Worm (Caenorhabditis elegans) whole organism, midembryonic: ENCODE measurements around the gene Y39B6A.43.

Source experiments
- T22C8.4 ChIP-seq: fragments of 200-800 bp; sonication (Bioruptor generic); IDR thresholded peaks from 2 replicates; pipeline ENCODE4 v1.3.6; 2022; ENCODE audit warnings: missing genetic modification characterization, missing compliant biosample characterization
- cog-1 ChIP-seq: sonication (generic microtip); optimal IDR thresholded peaks from 2 replicates; lab custom pipeline; 2016; ENCODE audit warnings: missing genetic modification characterization, missing compliant biosample characterization
- flt-1 ChIP-seq: fragments of 200-800 bp; sonication (Bioruptor generic); IDR thresholded peaks from 2 replicates; pipeline ENCODE4 v1.3.6; 2022; ENCODE audit warnings: missing genetic modification characterization, missing compliant biosample characterization
- klf-2 ChIP-seq: fragments of 200-800 bp; sonication (Bioruptor generic); conservative IDR thresholded peaks from 2 replicates; pipeline ENCODE4 v1.3.6; 2022; ENCODE audit warnings: missing genetic modification reagents, missing genetic modification characterization, missing compliant biosample characterization
- ref-1 ChIP-seq: fragments of 200-800 bp; sonication (Bioruptor generic); conservative IDR thresholded peaks from 2 replicates; pipeline ENCODE4 v1.3.6; 2022; ENCODE audit warnings: missing genetic modification reagents, missing genetic modification characterization, missing compliant biosample characterization
- tab-1 ChIP-seq: fragments of 200-800 bp; sonication (Bioruptor generic); IDR thresholded peaks from 2 replicates; pipeline ENCODE4 v1.3.6; 2022; ENCODE audit warnings: missing genetic modification characterization, missing compliant biosample characterization
- ztf-23 ChIP-seq: fragments of 200-800 bp; sonication (Bioruptor generic); IDR thresholded peaks from 2 replicates; pipeline ENCODE4 v1.3.6; 2022; ENCODE audit warnings: missing genetic modification reagents, missing genetic modification characterization, missing compliant biosample characterization
- ztf-29 ChIP-seq: fragments of 200-800 bp; sonication (Bioruptor generic); IDR thresholded peaks from 2 replicates; pipeline ENCODE4 v1.3.6; 2022; ENCODE audit warnings: missing genetic modification reagents, missing genetic modification characterization, missing compliant biosample characterization

ce11 chrV:18931279-18931678 lies 36.4 kb downstream of the Y39B6A.43 start, which contains the start of gene ptr-22:
- TF ChIP-seq tab-1 (GFP tag; lab: Robert Waterston, UW) (no peak), ztf-29 (GFP tag; lab: Robert Waterston, UW) (no peak), T22C8.4 (GFP tag; lab: Robert Waterston, UW) (no peak), klf-2 (no peak), ref-1 (GFP tag; lab: Robert Waterston, UW) (no peak), ztf-23 (GFP tag; lab: Robert Waterston, UW) (no peak), flt-1 (GFP tag; lab: Robert Waterston, UW) (no peak), cog-1 (tag; lab: Kevin White, UChicago) (no peak)
